Worm (Caenorhabditis elegans) whole organism, L3 larva: ENCODE data around the gene ZK1055.2.
A peak's percentile ranks its signal among the peaks of the same experiment; 100 is the strongest.

ENCODE experiments used
- ZK546.5 ChIP-seq: sonication (generic microtip); optimal IDR thresholded peaks from 2 replicates; lab custom pipeline; 2017; ENCODE audit warnings: missing biosample characterization, missing genetic modification characterization
- egl-27 ChIP-seq: sonication (generic microtip); optimal IDR thresholded peaks from 4 replicates; lab custom pipeline; 2017; ENCODE audit warnings: missing biosample characterization, missing genetic modification reagents, missing genetic modification characterization
- eor-1 ChIP-seq, 2 experiments: fragments of 150-350 bp; optimal IDR thresholded peaks; 2 replicates each; lab custom pipeline; 2014 to 2018; ENCODE audit warnings: missing biosample characterization in 2 of 2, missing genetic modification characterization in 2 of 2
- jun-1 ChIP-seq: fragments of 150-350 bp; optimal IDR thresholded peaks from 2 replicates; lab custom pipeline; 2014; ENCODE audit warnings: missing biosample characterization, missing genetic modification reagents, missing genetic modification characterization
- mdl-1 ChIP-seq: fragments of 150-350 bp; optimal IDR thresholded peaks from 2 replicates; lab custom pipeline; 2014; ENCODE audit warnings: missing biosample characterization, missing genetic modification characterization
- nhr-11 ChIP-seq: fragments of 150-350 bp; optimal IDR thresholded peaks from 2 replicates; lab custom pipeline; 2014; ENCODE audit warnings: missing biosample characterization, missing genetic modification characterization
- nhr-237 ChIP-seq: fragments of 150-350 bp; optimal IDR thresholded peaks from 2 replicates; lab custom pipeline; 2014; ENCODE audit warnings: missing biosample characterization, missing genetic modification characterization
- nhr-28 ChIP-seq: fragments of 150-350 bp; optimal IDR thresholded peaks from 2 replicates; lab custom pipeline; 2014; ENCODE audit warnings: missing biosample characterization, missing genetic modification characterization
- pha-4 ChIP-seq: fragments of 150-350 bp; optimal IDR thresholded peaks from 2 replicates; lab custom pipeline; 2014; ENCODE audit warnings: missing biosample characterization, missing genetic modification reagents, missing genetic modification characterization
- sea-2 ChIP-seq: fragments of 150-350 bp; sonication (generic microtip); optimal IDR thresholded peaks from 4 replicates; lab custom pipeline; 2014; ENCODE audit warnings: missing biosample characterization, missing genetic modification reagents, missing genetic modification characterization
- zag-1 ChIP-seq: fragments of 150-350 bp; optimal IDR thresholded peaks from 2 replicates; lab custom pipeline; 2014; ENCODE audit warnings: missing biosample characterization, missing genetic modification characterization
- ztf-11 ChIP-seq: fragments of 150-350 bp; optimal IDR thresholded peaks from 2 replicates; lab custom pipeline; 2014; ENCODE audit warnings: missing biosample characterization, missing genetic modification characterization

- no peak for TF ChIP-seq nhr-28 (tag; lab: Kevin White, UChicago)
- TF ChIP-seq pha-4 (tag; lab: Kevin White, UChicago), result peak; percentile 79
- TF ChIP-seq nhr-11 (tag; lab: Kevin White, UChicago), result no peak
- no peak for TF ChIP-seq sea-2 (GFP tag; lab: Kevin White, UChicago)
- TF ChIP-seq eor-1 (tag; optimal IDR thresholded peaks at IDR 0.05; lab: Kevin White, UChicago), result no peak
- no peak for TF ChIP-seq mdl-1 (tag; lab: Kevin White, UChicago)
- no peak for TF ChIP-seq egl-27 (tag; lab: Kevin White, UChicago)
- no peak for TF ChIP-seq ztf-11
- TF ChIP-seq nhr-237 (tag; lab: Kevin White, UChicago), result no peak
- TF ChIP-seq jun-1 (tag; lab: Kevin White, UChicago), result no peak
- no peak for TF ChIP-seq ZK546.5 (tag; lab: Kevin White, UChicago)
- no peak for TF ChIP-seq zag-1 (tag; lab: Kevin White, UChicago)
These were observed 24.5 kb upstream of the ZK1055.2 start, which contains the start of gene K04A8.1 for ce11 chrV:6565851-6566386.
